Worm (Caenorhabditis elegans): ENCODE data around the gene Y102A5C.2.

DNA sequence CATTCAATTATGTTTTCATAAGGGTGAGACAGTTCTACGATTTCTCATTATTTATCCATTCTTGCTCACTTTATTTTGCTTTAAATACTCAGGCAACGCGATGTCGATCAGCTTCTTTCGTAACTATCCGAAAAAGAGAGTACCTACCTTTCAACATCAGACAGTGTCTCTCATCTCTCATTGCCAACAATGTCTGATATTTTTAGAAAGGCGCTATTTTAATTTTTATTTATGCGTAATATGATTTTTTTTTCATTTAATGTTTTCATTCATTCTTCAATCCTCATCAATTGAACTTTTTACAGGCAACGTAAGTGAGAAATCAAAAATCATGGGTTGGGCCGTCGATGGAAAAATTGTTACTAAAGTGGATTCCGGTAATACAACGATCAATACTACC lies 33.8 kb upstream of the Y102A5C.2 start, which contains the start of gene F09C6.13:
- TF ChIP-seq him-1 (tag; optimal IDR thresholded peaks at IDR 0.05) (no peak), W03F9.2 (tag; optimal IDR thresholded peaks at IDR 0.05) (no peak), dao-5 (tag; optimal IDR thresholded peaks at IDR 0.05) (no peak)

Data from whole organism, L4/young adult.